Worm (Caenorhabditis elegans): ENCODE data around the gene W02B12.16.
A peak's percentile ranks its signal among the peaks of the same experiment; 100 is the strongest.

Gene W02B12.16

DNA sequence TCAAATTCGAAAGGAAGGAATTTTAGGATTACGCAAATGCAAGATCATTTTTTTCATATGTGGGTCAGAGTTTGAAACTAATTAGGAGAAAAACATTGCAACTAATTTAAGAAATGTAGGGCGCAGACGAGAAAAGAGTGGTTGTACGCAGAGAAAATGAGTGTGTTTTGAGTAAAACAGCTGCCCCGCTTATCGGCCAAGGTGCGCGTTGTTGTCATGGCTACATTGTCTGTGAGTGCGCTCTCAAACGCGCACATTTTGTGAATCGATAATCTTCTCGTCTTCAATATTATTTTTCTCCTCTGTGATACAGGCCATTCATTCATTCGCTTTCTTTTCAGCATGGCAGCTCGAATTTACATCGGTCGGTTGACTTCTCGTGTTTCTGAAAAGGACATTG lies 22.7 kb downstream of the W02B12.16 start:
- TF ChIP-seq ceh-18 (tag; optimal IDR thresholded peaks at IDR 0.05) (no peak), ceh-14 (tag; optimal IDR thresholded peaks at IDR 0.05) (no peak), hlh-15 (tag; optimal IDR thresholded peaks at IDR 0.05) (no peak), elt-4 (tag; optimal IDR thresholded peaks at IDR 0.05) (no peak), ets-4 (tag; optimal IDR thresholded peaks at IDR 0.05) (no peak), zip-5 (tag; optimal IDR thresholded peaks at IDR 0.05) (no peak), K02D7.2 (tag; optimal IDR thresholded peaks at IDR 0.05) (no peak), lin-11 (tag; optimal IDR thresholded peaks at IDR 0.05) (no peak), Y22D7AL.16 (tag; optimal IDR thresholded peaks at IDR 0.05) (no peak), ceh-2 (tag; optimal IDR thresholded peaks at IDR 0.05) (no peak), ahr-1 (tag; optimal IDR thresholded peaks at IDR 0.05) (no peak), unc-42 (tag; optimal IDR thresholded peaks at IDR 0.05) (no peak), sox-4 (tag; optimal IDR thresholded peaks at IDR 0.05) (no peak), ceh-24 (tag; optimal IDR thresholded peaks at IDR 0.05) (no peak), ttx-3 (tag; optimal IDR thresholded peaks at IDR 0.05) (no peak), madf-2 (tag; optimal IDR thresholded peaks at IDR 0.05) (no peak), ceh-45 (GFP tag; IDR thresholded peaks at IDR 0.05) (no peak), fax-1 (tag; optimal IDR thresholded peaks at IDR 0.05) (no peak), unc-86 (tag; optimal IDR thresholded peaks at IDR 0.05) (no peak)

DNA sequence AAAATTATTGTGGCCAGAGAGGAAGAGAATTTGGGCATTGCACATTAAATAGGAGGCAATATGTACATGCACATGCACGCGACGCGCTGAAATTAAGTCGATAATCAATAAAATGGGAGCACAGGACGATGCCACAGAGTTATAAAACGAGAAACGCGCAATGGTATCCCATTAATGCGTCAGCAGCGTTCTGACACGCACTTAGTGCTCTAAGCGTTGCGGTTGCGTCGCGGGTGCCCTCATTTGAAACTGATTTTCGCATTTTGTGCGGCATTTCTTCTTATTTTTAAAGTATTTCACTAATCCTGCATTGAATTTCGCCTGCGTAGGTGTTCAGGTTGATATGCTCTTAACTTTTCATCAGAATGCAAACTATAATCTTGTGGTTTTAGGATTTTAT lies 23.3 kb downstream of the W02B12.16 start, which contains the start of gene rsp-1:
rsp-1 (plus strand) TSS at position 338 of the 400 bp plus-strand sequence.
- TF ChIP-seq K09A11.1 (tag; optimal IDR thresholded peaks at IDR 0.05; ENCODE audit: insufficient read depth) = peak; percentile 11
- peak; percentile 37 for TF ChIP-seq Y22D7AL.16 (tag; optimal IDR thresholded peaks at IDR 0.05)
- TF ChIP-seq hlh-6 (tag; optimal IDR thresholded peaks at IDR 0.05) = no peak
- peak; percentile 55 for TF ChIP-seq lim-6 (tag; optimal IDR thresholded peaks at IDR 0.05)
- peak; percentile 69 for TF ChIP-seq ref-2 (tag; optimal IDR thresholded peaks at IDR 0.05)
- TF ChIP-seq ceh-2 (tag; optimal IDR thresholded peaks at IDR 0.05) = peak; percentile 43
- TF ChIP-seq dve-1 (tag; optimal IDR thresholded peaks at IDR 0.05) = peak; percentile 67
- peak; percentile 47 for TF ChIP-seq ceh-30 (tag; optimal IDR thresholded peaks at IDR 0.05)
- peak; percentile 81 for TF ChIP-seq unc-42 (tag; optimal IDR thresholded peaks at IDR 0.05)
- TF ChIP-seq ztf-16 (tag; optimal IDR thresholded peaks at IDR 0.05) = peak; percentile 55
- peak; percentile 23 for TF ChIP-seq unc-86 (tag; optimal IDR thresholded peaks at IDR 0.05)
- TF ChIP-seq nhr-232 (tag; optimal IDR thresholded peaks at IDR 0.05) = no peak
- TF ChIP-seq pax-1 (tag; optimal IDR thresholded peaks at IDR 0.05) = no peak
- TF ChIP-seq ceh-18 (tag; optimal IDR thresholded peaks at IDR 0.05) = peak; percentile 77
- no peak for TF ChIP-seq dmd-4 (tag; optimal IDR thresholded peaks at IDR 0.05; ENCODE audit: borderline replicate concordance)
- TF ChIP-seq tbx-2 (tag; optimal IDR thresholded peaks at IDR 0.05) = peak; percentile 77
- no peak for TF ChIP-seq pqm-1 (tag; optimal IDR thresholded peaks at IDR 0.05)
- no peak for TF ChIP-seq K02D7.2 (tag; optimal IDR thresholded peaks at IDR 0.05)
- TF ChIP-seq lin-11 (tag; optimal IDR thresholded peaks at IDR 0.05) = no peak
- TF ChIP-seq rnt-1 (tag; optimal IDR thresholded peaks at IDR 0.05) = peak; percentile 71
- peak; percentile 19 for TF ChIP-seq C08G9.2 (tag; optimal IDR thresholded peaks at IDR 0.05)
- TF ChIP-seq sdc-2 (tag; optimal IDR thresholded peaks at IDR 0.05) = peak; percentile 46
- TF ChIP-seq ceh-24 (tag; optimal IDR thresholded peaks at IDR 0.05) = no peak
- TF ChIP-seq T23F11.4 (GFP tag; optimal IDR thresholded peaks at IDR 0.05) = peak; percentile 8
- peak; percentile 19 for TF ChIP-seq sox-4 (tag; optimal IDR thresholded peaks at IDR 0.05)
- peak; percentile 51 for TF ChIP-seq elt-2 (tag; optimal IDR thresholded peaks at IDR 0.05)
- peak; percentile 17 for TF ChIP-seq hlh-30 (tag; optimal IDR thresholded peaks at IDR 0.05; ENCODE audit: insufficient read depth)
- no peak for TF ChIP-seq nhr-11 (tag; optimal IDR thresholded peaks at IDR 0.05)
- TF ChIP-seq ceh-6 (GFP tag; optimal IDR thresholded peaks at IDR 0.05) = peak; percentile 36
- TF ChIP-seq ceh-14 (tag; optimal IDR thresholded peaks at IDR 0.05) = peak; percentile 48
- TF ChIP-seq fkh-10 (GFP tag; optimal IDR thresholded peaks at IDR 0.05) = peak; percentile 13
- TF ChIP-seq ceh-9 (tag; optimal IDR thresholded peaks at IDR 0.05) = no peak
- TF ChIP-seq ceh-22 (tag; optimal IDR thresholded peaks at IDR 0.05) = no peak
- TF ChIP-seq fax-1 (tag; optimal IDR thresholded peaks at IDR 0.05) = peak; percentile 38
- peak; percentile 78 for TF ChIP-seq ceh-31 (tag; optimal IDR thresholded peaks at IDR 0.05)
- TF ChIP-seq nfya-1 (tag; optimal IDR thresholded peaks at IDR 0.05) = peak; percentile 80
- peak; percentile 49 for TF ChIP-seq pat-9 (tag; optimal IDR thresholded peaks at IDR 0.05)
- peak; percentile 40 for TF ChIP-seq F13H6.1 (tag; optimal IDR thresholded peaks at IDR 0.05)
- peak; percentile 33 for TF ChIP-seq fkh-6 (tag; optimal IDR thresholded peaks at IDR 0.05)
- TF ChIP-seq unc-55 (GFP tag; optimal IDR thresholded peaks at IDR 0.05) = peak; percentile 34
- TF ChIP-seq syd-9 (tag; optimal IDR thresholded peaks at IDR 0.05) = peak; percentile 45
- no peak for TF ChIP-seq ama-1 (optimal IDR thresholded peaks at IDR 0.05)
- peak; percentile 6 for TF ChIP-seq che-1 (tag; optimal IDR thresholded peaks at IDR 0.05)
- TF ChIP-seq ttx-3 (tag; optimal IDR thresholded peaks at IDR 0.05) = no peak
- TF ChIP-seq madf-2 (tag; optimal IDR thresholded peaks at IDR 0.05) = peak; percentile 49

Data from whole organism, late embryonic.